Worm (Caenorhabditis elegans) whole organism, midembryonic: Measurements from ENCODE around the gene C53B4.2.

Source experiments
- T22C8.4 ChIP-seq: fragments of 200-800 bp; sonication (Bioruptor generic); IDR thresholded peaks from 2 replicates; pipeline ENCODE4 v1.3.6; 2022; ENCODE audit warnings: missing genetic modification characterization, missing compliant biosample characterization
- cog-1 ChIP-seq: sonication (generic microtip); optimal IDR thresholded peaks from 2 replicates; lab custom pipeline; 2016; ENCODE audit warnings: missing genetic modification characterization, missing compliant biosample characterization
- flt-1 ChIP-seq: fragments of 200-800 bp; sonication (Bioruptor generic); IDR thresholded peaks from 2 replicates; pipeline ENCODE4 v1.3.6; 2022; ENCODE audit warnings: missing genetic modification characterization, missing compliant biosample characterization
- klf-2 ChIP-seq: fragments of 200-800 bp; sonication (Bioruptor generic); conservative IDR thresholded peaks from 2 replicates; pipeline ENCODE4 v1.3.6; 2022; ENCODE audit warnings: missing genetic modification reagents, missing genetic modification characterization, missing compliant biosample characterization
- med-1 ChIP-seq: sonication (generic microtip); optimal IDR thresholded peaks from 2 replicates; lab custom pipeline; 2017; ENCODE audit warnings: missing genetic modification characterization, mild to moderate bottlenecking, missing compliant biosample characterization, antibody characterized with exemption, missing genetic modification reagents; ENCODE audit not compliant: insufficient read depth
- ref-1 ChIP-seq: fragments of 200-800 bp; sonication (Bioruptor generic); conservative IDR thresholded peaks from 2 replicates; pipeline ENCODE4 v1.3.6; 2022; ENCODE audit warnings: missing genetic modification reagents, missing genetic modification characterization, missing compliant biosample characterization
- tab-1 ChIP-seq: fragments of 200-800 bp; sonication (Bioruptor generic); IDR thresholded peaks from 2 replicates; pipeline ENCODE4 v1.3.6; 2022; ENCODE audit warnings: missing genetic modification characterization, missing compliant biosample characterization
- ztf-23 ChIP-seq: fragments of 200-800 bp; sonication (Bioruptor generic); IDR thresholded peaks from 2 replicates; pipeline ENCODE4 v1.3.6; 2022; ENCODE audit warnings: missing genetic modification reagents, missing genetic modification characterization, missing compliant biosample characterization
- ztf-29 ChIP-seq: fragments of 200-800 bp; sonication (Bioruptor generic); IDR thresholded peaks from 2 replicates; pipeline ENCODE4 v1.3.6; 2022; ENCODE audit warnings: missing genetic modification reagents, missing genetic modification characterization, missing compliant biosample characterization

C53B4.2 gene

DNA sequence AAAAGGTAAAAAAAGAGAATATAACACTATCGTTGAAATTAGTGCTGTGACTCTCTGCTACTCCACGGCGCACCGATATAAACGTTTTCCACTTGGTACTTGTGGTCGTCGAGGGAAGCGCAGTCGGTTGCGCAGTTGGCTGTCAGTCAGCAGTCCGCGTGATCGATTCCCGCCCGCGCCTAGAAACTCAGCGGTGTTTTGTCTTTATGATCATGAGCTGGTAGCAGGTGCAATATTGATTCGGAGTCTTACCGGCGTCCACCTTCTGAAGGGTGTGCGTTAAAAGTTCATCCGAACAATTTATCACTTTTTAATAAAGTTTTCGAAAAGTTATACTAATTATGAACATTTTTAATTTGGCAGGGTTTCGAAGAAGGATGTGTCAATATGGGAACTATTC lies 38.9 kb upstream of the C53B4.2 start:
- TF ChIP-seq klf-2 (GFP tag; lab: Robert Waterston, UW) (peak; percentile 96), flt-1 (GFP tag; lab: Robert Waterston, UW) (peak; percentile 98), T22C8.4 (peak; percentile 97), tab-1 (GFP tag; lab: Robert Waterston, UW) (peak; percentile 98), ztf-29 (GFP tag; lab: Robert Waterston, UW) (peak; percentile 96), ztf-23 (GFP tag; lab: Robert Waterston, UW) (peak; percentile 96), med-1 (GFP tag; lab: Kevin White, UChicago) (peak; percentile 82), ref-1 (GFP tag; lab: Robert Waterston, UW) (peak; percentile 91), cog-1 (tag; lab: Kevin White, UChicago) (peak; percentile 83)

ce11 chrIV:8929942-8930492 lies 36.0 kb upstream of the C53B4.2 start, which contains the start of the genes D1046.18 and slc-25A26:
Gene D1046.18, plus strand, starts transcription at chrIV:8930242.
Gene slc-25A26, plus strand, starts transcription at chrIV:8930442.
- no peak for TF ChIP-seq cog-1 (tag; lab: Kevin White, UChicago)
- TF ChIP-seq ztf-29 (GFP tag; lab: Robert Waterston, UW), result no peak

DNA sequence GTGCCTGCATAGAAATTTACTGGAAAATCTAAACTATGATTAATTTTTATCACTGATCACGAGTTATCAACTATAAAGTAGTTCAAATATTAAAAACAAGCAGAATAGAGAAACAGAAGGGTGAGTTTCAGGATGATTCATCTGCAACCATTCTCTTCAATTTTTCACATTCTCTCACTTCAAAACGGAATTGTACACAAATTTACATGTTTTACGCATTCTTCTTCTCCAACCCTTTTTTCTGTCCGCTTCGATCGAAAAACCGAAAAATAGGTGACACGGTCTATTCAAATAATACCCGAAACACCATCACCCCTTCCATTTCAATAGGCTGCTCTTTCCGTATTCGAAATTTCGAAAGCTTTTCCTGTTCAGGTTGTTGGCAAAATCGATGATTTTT lies 32.4 kb upstream of the C53B4.2 start, which contains the start of gene D1046.4:
D1046.4 (plus strand) TSS at position 301 of the 400 bp plus-strand sequence.
- TF ChIP-seq tab-1 (GFP tag; lab: Robert Waterston, UW), result no peak
- no peak for TF ChIP-seq cog-1 (tag; lab: Kevin White, UChicago)
- TF ChIP-seq ref-1 (GFP tag; lab: Robert Waterston, UW), result no peak
- no peak for TF ChIP-seq ztf-23 (GFP tag; lab: Robert Waterston, UW)
- no peak for TF ChIP-seq ztf-29 (GFP tag; lab: Robert Waterston, UW)
- no peak for TF ChIP-seq flt-1 (GFP tag; lab: Robert Waterston, UW)
- no peak for TF ChIP-seq klf-2 (GFP tag; lab: Robert Waterston, UW)
- no peak for TF ChIP-seq med-1 (GFP tag; lab: Kevin White, UChicago)
- no peak for TF ChIP-seq T22C8.4

ce11 chrIV:8943430-8943829 lies 22.6 kb upstream of the C53B4.2 start:
- no peak for TF ChIP-seq ztf-23 (GFP tag; lab: Robert Waterston, UW)
- no peak for TF ChIP-seq med-1 (GFP tag; lab: Kevin White, UChicago)
- no peak for TF ChIP-seq cog-1 (tag; lab: Kevin White, UChicago)
- no peak for TF ChIP-seq ref-1 (GFP tag; lab: Robert Waterston, UW)
- no peak for TF ChIP-seq flt-1 (GFP tag; lab: Robert Waterston, UW)
- TF ChIP-seq ztf-29 (GFP tag; lab: Robert Waterston, UW), result no peak
- TF ChIP-seq tab-1 (GFP tag; lab: Robert Waterston, UW), result no peak
- no peak for TF ChIP-seq klf-2 (GFP tag; lab: Robert Waterston, UW)
- TF ChIP-seq T22C8.4, result no peak

- TF ChIP-seq klf-2 (GFP tag; lab: Robert Waterston, UW), result no peak
- TF ChIP-seq med-1 (GFP tag; lab: Kevin White, UChicago), result no peak
- no peak for TF ChIP-seq ref-1 (GFP tag; lab: Robert Waterston, UW)
- no peak for TF ChIP-seq T22C8.4
- TF ChIP-seq tab-1 (GFP tag; lab: Robert Waterston, UW), result no peak
- TF ChIP-seq ztf-29 (GFP tag; lab: Robert Waterston, UW), result no peak
- no peak for TF ChIP-seq ztf-23 (GFP tag; lab: Robert Waterston, UW)
- no peak for TF ChIP-seq flt-1 (GFP tag; lab: Robert Waterston, UW)
- TF ChIP-seq cog-1 (tag; lab: Kevin White, UChicago), result no peak
Observed at ce11 chrIV:8947146-8947545, 18.8 kb upstream of the C53B4.2 start.

DNA sequence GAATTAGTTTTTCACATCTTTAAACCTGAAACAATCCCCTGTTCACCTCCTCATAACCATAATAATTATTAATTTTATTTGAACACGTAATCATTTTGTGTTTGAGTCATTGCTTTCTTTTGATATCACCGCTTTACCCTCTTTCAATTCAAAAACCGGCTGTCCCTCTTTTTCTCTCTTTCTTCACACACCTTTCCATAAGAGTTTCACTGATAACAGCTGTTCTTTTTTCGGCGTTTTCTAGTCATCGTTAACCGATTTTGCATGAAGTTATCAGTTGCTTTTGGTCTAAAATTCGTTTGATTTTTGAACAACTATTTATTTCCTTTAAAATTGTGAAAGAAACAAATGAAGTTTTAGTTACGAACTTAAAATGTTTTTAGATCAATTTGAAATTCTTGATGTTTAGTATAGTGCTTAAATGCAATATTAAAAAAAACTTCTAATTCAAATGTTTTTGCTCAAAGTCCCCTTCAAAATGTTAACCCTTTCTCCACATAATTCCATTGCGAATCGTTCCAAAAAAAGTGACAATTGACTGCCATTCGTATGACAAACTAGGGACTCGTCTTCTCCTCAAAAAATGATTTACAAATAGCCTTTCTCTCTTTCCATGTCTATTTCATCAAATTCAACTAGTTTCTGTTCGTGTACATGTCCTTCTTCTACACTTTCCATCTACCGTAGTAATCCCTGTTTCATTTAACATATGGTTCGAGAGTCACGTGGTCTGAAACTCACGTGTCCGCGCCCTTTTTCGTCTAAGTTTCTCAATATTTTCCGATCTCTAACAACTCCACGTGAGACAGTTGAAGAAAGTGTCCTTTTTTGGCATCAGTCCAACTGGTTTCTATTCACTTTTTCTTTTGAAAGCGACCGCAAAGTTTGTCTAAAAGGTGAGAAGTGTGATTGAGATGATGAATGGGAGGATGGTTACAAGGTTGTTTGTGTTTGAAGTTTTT lies 16.6 kb upstream of the C53B4.2 start:
- TF ChIP-seq tab-1 (GFP tag; lab: Robert Waterston, UW), result no peak
- no peak for TF ChIP-seq ref-1 (GFP tag; lab: Robert Waterston, UW)
- no peak for TF ChIP-seq ztf-23 (GFP tag; lab: Robert Waterston, UW)
- TF ChIP-seq med-1 (GFP tag; lab: Kevin White, UChicago), result no peak
- TF ChIP-seq ztf-29 (GFP tag; lab: Robert Waterston, UW), result no peak
- TF ChIP-seq flt-1 (GFP tag; lab: Robert Waterston, UW), result no peak
- TF ChIP-seq cog-1 (tag; lab: Kevin White, UChicago), result no peak
- no peak for TF ChIP-seq T22C8.4
- no peak for TF ChIP-seq klf-2 (GFP tag; lab: Robert Waterston, UW)

- TF ChIP-seq flt-1 (GFP tag; lab: Robert Waterston, UW), result no peak
- no peak for TF ChIP-seq ztf-29 (GFP tag; lab: Robert Waterston, UW)
- no peak for TF ChIP-seq T22C8.4
- no peak for TF ChIP-seq ref-1 (GFP tag; lab: Robert Waterston, UW)
- TF ChIP-seq klf-2 (GFP tag; lab: Robert Waterston, UW), result no peak
- TF ChIP-seq cog-1 (tag; lab: Kevin White, UChicago), result no peak
- TF ChIP-seq ztf-23 (GFP tag; lab: Robert Waterston, UW), result no peak
- TF ChIP-seq tab-1 (GFP tag; lab: Robert Waterston, UW), result no peak
- TF ChIP-seq med-1 (GFP tag; lab: Kevin White, UChicago), result no peak
Observed at ce11 chrIV:8951953-8952567, 13.9 kb upstream of the C53B4.2 start.

ce11 chrIV:8954126-8954525 lies 11.9 kb upstream of the C53B4.2 start:
- TF ChIP-seq med-1 (GFP tag; lab: Kevin White, UChicago) (no peak), ref-1 (GFP tag; lab: Robert Waterston, UW) (no peak), klf-2 (GFP tag; lab: Robert Waterston, UW) (no peak), ztf-29 (GFP tag; lab: Robert Waterston, UW) (no peak), cog-1 (tag; lab: Kevin White, UChicago) (no peak), flt-1 (GFP tag; lab: Robert Waterston, UW) (no peak), ztf-23 (GFP tag; lab: Robert Waterston, UW) (no peak), T22C8.4 (no peak), tab-1 (GFP tag; lab: Robert Waterston, UW) (no peak)
